In the genomic region with DNA sequence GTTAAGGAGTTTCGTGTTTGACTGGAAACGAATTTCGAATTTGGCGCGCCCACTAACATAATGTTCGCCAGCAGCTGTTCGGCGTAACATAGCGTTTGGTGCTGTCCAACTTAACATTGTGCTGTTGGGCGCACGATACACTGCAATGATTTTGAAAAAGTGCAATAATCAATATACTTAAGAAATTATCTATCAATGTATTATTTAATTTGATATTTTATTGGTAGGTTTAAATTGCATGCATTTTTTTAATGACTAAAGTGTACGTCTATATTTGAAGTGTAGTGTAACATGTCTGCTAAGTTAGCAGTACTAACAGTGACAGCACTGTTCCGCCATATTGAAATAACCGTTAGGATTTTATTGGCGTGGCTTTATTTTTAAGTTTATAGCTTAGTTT, we compare ENCODE assay signal across 1 fruit fly cellular context.
TF ChIP-seq lines count a peak whose summit lies in the region.

A gene (plus strand): TSS at position 328 of the 400 bp plus-strand sequence.

TF ChIP-seq in whole organism, embryonic, 481 proteins besides CTCF, POLR2A, EP300 and RAD21 (continued from another document and continues in another):
- no peak for TF ChIP-seq lov (optimal IDR thresholded peaks at IDR 0.05; lab: Kevin White, UChicago)
- peak; percentile 87 for TF ChIP-seq lov (GFP tag; IDR thresholded peaks at IDR 0.05; lab: Robert Waterston, UW)
- TF ChIP-seq CG9609 (GFP tag; optimal IDR thresholded peaks at IDR 0.05; lab: Kevin White, UChicago), result no peak
- peak; percentile 94 for TF ChIP-seq Atf6 (GFP tag; IDR thresholded peaks at IDR 0.05; lab: Robert Waterston, UW)
- peak; percentile 41 for TF ChIP-seq CG2120 (GFP tag; optimal IDR thresholded peaks at IDR 0.05; lab: Kevin White, UChicago)
- peak; percentile 59 for TF ChIP-seq CG30403 (GFP tag; optimal IDR thresholded peaks at IDR 0.05; lab: Kevin White, UChicago)
- peak; percentile 54 for TF ChIP-seq CG8924 (tag; optimal IDR thresholded peaks at IDR 0.05; lab: Kevin White, UChicago)
- TF ChIP-seq CG4328 (GFP tag; optimal IDR thresholded peaks at IDR 0.05; lab: Kevin White, UChicago), result no peak
- TF ChIP-seq mirr (GFP tag; optimal IDR thresholded peaks at IDR 0.05; lab: Kevin White, UChicago), result no peak
- TF ChIP-seq Sry-β (GFP tag; optimal IDR thresholded peaks at IDR 0.05; lab: Kevin White, UChicago), result peak; percentile 55
- peak; percentile 76 for TF ChIP-seq CG2712 (tag; optimal IDR thresholded peaks at IDR 0.05; lab: Kevin White, UChicago)
- TF ChIP-seq CG17328 (GFP tag; IDR thresholded peaks at IDR 0.05; lab: Robert Waterston, UW), result peak; percentile 93
- TF ChIP-seq nerfin-1 (tag; optimal IDR thresholded peaks at IDR 0.05; lab: Kevin White, UChicago), result peak; percentile 14
- no peak for TF ChIP-seq zfh2 (GFP tag; optimal IDR thresholded peaks at IDR 0.05; lab: Kevin White, UChicago)
- TF ChIP-seq CG6683 (GFP tag; optimal IDR thresholded peaks at IDR 0.05; lab: Kevin White, UChicago), result no peak
- no peak for TF ChIP-seq CG11398 (GFP tag; optimal IDR thresholded peaks at IDR 0.05; lab: Kevin White, UChicago)
- peak; percentile 87 for TF ChIP-seq otp (GFP tag; IDR thresholded peaks at IDR 0.05; lab: Robert Waterston, UW)
- TF ChIP-seq cato (GFP tag; optimal IDR thresholded peaks at IDR 0.05; lab: Kevin White, UChicago; ENCODE audit: borderline replicate concordance), result no peak
- peak; percentile 60 for TF ChIP-seq Dad (GFP tag; optimal IDR thresholded peaks at IDR 0.05; lab: Kevin White, UChicago)
- peak; percentile 73; the same call in 2 of the 3 replicates for TF ChIP-seq CG3726 (GFP tag; IDR thresholded peaks at IDR 0.05; lab: Robert Waterston, UW)
- TF ChIP-seq CG12769 (tag; optimal IDR thresholded peaks at IDR 0.05; lab: Kevin White, UChicago), result peak; percentile 67
- peak; percentile 43 for TF ChIP-seq Med (GFP tag; lab: Kevin White, UChicago)
- no peak for TF ChIP-seq ab (GFP tag; optimal IDR thresholded peaks at IDR 0.05; lab: Kevin White, UChicago)
- TF ChIP-seq jigr1 (GFP tag; IDR thresholded peaks at IDR 0.05; lab: Robert Waterston, UW), result peak; percentile 88
- no peak for TF ChIP-seq Hsf (GFP tag; optimal IDR thresholded peaks at IDR 0.05; lab: Kevin White, UChicago)
- TF ChIP-seq CG13624 (GFP tag; optimal IDR thresholded peaks at IDR 0.05; lab: Kevin White, UChicago), result no peak
- TF ChIP-seq esg (GFP tag; conservative IDR thresholded peaks at IDR 0.05; lab: Robert Waterston, UW), result peak; percentile 91
- TF ChIP-seq hb (GFP tag; IDR thresholded peaks at IDR 0.05; lab: Robert Waterston, UW; ENCODE audit: partially characterized antibody), result no peak
- no peak for TF ChIP-seq fd64A (GFP tag; optimal IDR thresholded peaks at IDR 0.05; lab: Kevin White, UChicago)
- peak; percentile 94 for TF ChIP-seq row (GFP tag; IDR thresholded peaks at IDR 0.05; lab: Robert Waterston, UW)
- peak; percentile 80 for TF ChIP-seq CG9215 (GFP tag; IDR thresholded peaks at IDR 0.05; lab: Robert Waterston, UW)
- no peak for TF ChIP-seq Lpt (GFP tag; optimal IDR thresholded peaks at IDR 0.05; lab: Kevin White, UChicago)
- no peak for TF ChIP-seq nau (GFP tag; optimal IDR thresholded peaks at IDR 0.05; lab: Kevin White, UChicago)
- peak; percentile 15 for TF ChIP-seq pzg (GFP tag; optimal IDR thresholded peaks at IDR 0.05; lab: Kevin White, UChicago)
- TF ChIP-seq zfh1 (GFP tag; IDR thresholded peaks at IDR 0.05; lab: Robert Waterston, UW), result peak; percentile 91
- TF ChIP-seq Atf-2 (GFP tag; optimal IDR thresholded peaks at IDR 0.05; lab: Kevin White, UChicago), result no peak
- peak; percentile 78; the same call in 1 of the 2 replicates for TF ChIP-seq sens-2 (GFP tag; IDR thresholded peaks at IDR 0.05; lab: Robert Waterston, UW)
- TF ChIP-seq CG5245 (GFP tag; optimal IDR thresholded peaks at IDR 0.05; lab: Kevin White, UChicago), result no peak
- TF ChIP-seq crc (GFP tag; optimal IDR thresholded peaks at IDR 0.05; lab: Kevin White, UChicago), result peak; percentile 35
- peak; percentile 69 for TF ChIP-seq Camta (GFP tag; optimal IDR thresholded peaks at IDR 0.05; lab: Kevin White, UChicago)
- no peak for TF ChIP-seq jing (GFP tag; optimal IDR thresholded peaks at IDR 0.05; lab: Kevin White, UChicago)
- no peak for TF ChIP-seq CG13894 (tag; optimal IDR thresholded peaks at IDR 0.05; lab: Kevin White, UChicago)
- TF ChIP-seq CG4820 (GFP tag; optimal IDR thresholded peaks at IDR 0.05; lab: Kevin White, UChicago), result peak; percentile 29
- TF ChIP-seq corto (GFP tag; optimal IDR thresholded peaks at IDR 0.05; lab: Kevin White, UChicago), result no peak
- TF ChIP-seq MBD-R2 (GFP tag; IDR thresholded peaks at IDR 0.05; lab: Robert Waterston, UW), result peak; percentile 71
- TF ChIP-seq Hmr (GFP tag; optimal IDR thresholded peaks at IDR 0.05; lab: Kevin White, UChicago), result peak; percentile 66
- TF ChIP-seq Abd-B (GFP tag; optimal IDR thresholded peaks at IDR 0.05; lab: Kevin White, UChicago), result peak; percentile 56
- peak in 1 of 3 experiments; percentile 61 for TF ChIP-seq lola (GFP tag; optimal IDR thresholded peaks at IDR 0.05; lab: Kevin White, UChicago)
- TF ChIP-seq CG15479 (GFP tag; optimal IDR thresholded peaks at IDR 0.05; lab: Kevin White, UChicago), result no peak
- TF ChIP-seq CG10959 (GFP tag; IDR thresholded peaks at IDR 0.05; lab: Robert Waterston, UW), result peak; percentile 38; the same call in 1 of the 2 replicates
- TF ChIP-seq Side (GFP tag; optimal IDR thresholded peaks at IDR 0.05; lab: Kevin White, UChicago), result no peak
- no peak for TF ChIP-seq tup (GFP tag; optimal IDR thresholded peaks at IDR 0.05; lab: Kevin White, UChicago)
- TF ChIP-seq ap (GFP tag; IDR thresholded peaks at IDR 0.05; lab: Robert Waterston, UW), result peak; percentile 93
- no peak for TF ChIP-seq CG6854 (GFP tag; optimal IDR thresholded peaks at IDR 0.05; lab: Kevin White, UChicago)
- no peak for TF ChIP-seq CG33213 (GFP tag; optimal IDR thresholded peaks at IDR 0.05; lab: Kevin White, UChicago)
- TF ChIP-seq psq (GFP tag; optimal IDR thresholded peaks at IDR 0.05; lab: Kevin White, UChicago), result no peak
- TF ChIP-seq CG5180 (GFP tag; optimal IDR thresholded peaks at IDR 0.05; lab: Kevin White, UChicago), result no peak
- TF ChIP-seq CG12071 (GFP tag; optimal IDR thresholded peaks at IDR 0.05; lab: Kevin White, UChicago), result no peak
- TF ChIP-seq cwo (GFP tag; optimal IDR thresholded peaks at IDR 0.05; lab: Kevin White, UChicago), result peak; percentile 59
- peak; percentile 99 for TF ChIP-seq CG17186 (GFP tag; optimal IDR thresholded peaks at IDR 0.05; lab: Kevin White, UChicago)
- no peak for TF ChIP-seq tin (GFP tag; optimal IDR thresholded peaks at IDR 0.05; lab: Kevin White, UChicago)
- no peak for TF ChIP-seq pfk (GFP tag; optimal IDR thresholded peaks at IDR 0.05; lab: Kevin White, UChicago)
- TF ChIP-seq CG4360 (GFP tag; IDR thresholded peaks at IDR 0.05; lab: Robert Waterston, UW), result peak; percentile 54
- TF ChIP-seq H15 (GFP tag; IDR thresholded peaks at IDR 0.05; lab: Robert Waterston, UW), result peak; percentile 89
- peak; percentile 50 for TF ChIP-seq Hr3 (GFP tag; optimal IDR thresholded peaks at IDR 0.05; lab: Kevin White, UChicago)
- TF ChIP-seq Chrac-16 (GFP tag; optimal IDR thresholded peaks at IDR 0.05; lab: Kevin White, UChicago), result peak; percentile 52
- no peak for TF ChIP-seq fru (optimal IDR thresholded peaks at IDR 0.05; lab: Kevin White, UChicago)
- TF ChIP-seq CG17802 (tag; optimal IDR thresholded peaks at IDR 0.05; lab: Kevin White, UChicago), result no peak
- no peak for TF ChIP-seq Eip74EF (GFP tag; optimal IDR thresholded peaks at IDR 0.05; lab: Kevin White, UChicago)
- TF ChIP-seq sd (tag; optimal IDR thresholded peaks at IDR 0.05; lab: Kevin White, UChicago), result no peak
- no peak for TF ChIP-seq CG10543 (GFP tag; optimal IDR thresholded peaks at IDR 0.05; lab: Kevin White, UChicago)
- TF ChIP-seq B-H1 (GFP tag; IDR thresholded peaks at IDR 0.05; lab: Robert Waterston, UW), result peak; percentile 92
- TF ChIP-seq z (GFP tag; IDR thresholded peaks at IDR 0.05; lab: Robert Waterston, UW), result no peak
- no peak for TF ChIP-seq eyg (GFP tag; optimal IDR thresholded peaks at IDR 0.05; lab: Kevin White, UChicago)
- TF ChIP-seq ci (GFP tag; IDR thresholded peaks at IDR 0.05; lab: Robert Waterston, UW), result peak; percentile 90
- peak; percentile 94 for TF ChIP-seq Ssrp (tag; optimal IDR thresholded peaks at IDR 0.05; lab: Kevin White, UChicago)
- peak; percentile 50 for TF ChIP-seq ind (GFP tag; optimal IDR thresholded peaks at IDR 0.05; lab: Kevin White, UChicago)
- TF ChIP-seq CG11093 (GFP tag; IDR thresholded peaks at IDR 0.05; lab: Robert Waterston, UW), result peak; percentile 90
- TF ChIP-seq CG2889 (GFP tag; IDR thresholded peaks at IDR 0.05; lab: Robert Waterston, UW), result peak; percentile 79
- peak; percentile 69 for TF ChIP-seq CG1603 (tag; optimal IDR thresholded peaks at IDR 0.05; lab: Kevin White, UChicago)
- TF ChIP-seq lmd (GFP tag; IDR thresholded peaks at IDR 0.05; lab: Robert Waterston, UW), result peak; percentile 93
- peak; percentile 90 for TF ChIP-seq Rfx (GFP tag; IDR thresholded peaks at IDR 0.05; lab: Robert Waterston, UW)
- peak; percentile 17 for TF ChIP-seq gro (GFP tag; optimal IDR thresholded peaks at IDR 0.05; lab: Kevin White, UChicago)
- peak; percentile 95 for TF ChIP-seq tgo (GFP tag; IDR thresholded peaks at IDR 0.05; lab: Robert Waterston, UW)
- TF ChIP-seq Dref (GFP tag; IDR thresholded peaks at IDR 0.05; lab: Robert Waterston, UW), result no peak
- TF ChIP-seq CG15601 (tag; optimal IDR thresholded peaks at IDR 0.05; lab: Kevin White, UChicago), result peak; percentile 41
- peak; percentile 30 for TF ChIP-seq CG13296 (GFP tag; optimal IDR thresholded peaks at IDR 0.05; lab: Kevin White, UChicago)
- no peak for TF ChIP-seq hkb (optimal IDR thresholded peaks at IDR 0.05; lab: Kevin White, UChicago)
- peak; percentile 86 for TF ChIP-seq hkb (GFP tag; IDR thresholded peaks at IDR 0.05; lab: Robert Waterston, UW)
- TF ChIP-seq YL-1 (GFP tag; optimal IDR thresholded peaks at IDR 0.05; lab: Kevin White, UChicago), result no peak
- no peak for TF ChIP-seq CG34224 (GFP tag; IDR thresholded peaks at IDR 0.05; lab: Robert Waterston, UW; ENCODE audit: partially characterized antibody)
- peak; percentile 29 for TF ChIP-seq CG10147 (GFP tag; optimal IDR thresholded peaks at IDR 0.05; lab: Kevin White, UChicago)
- peak; percentile 90 for TF ChIP-seq CG14667 (GFP tag; IDR thresholded peaks at IDR 0.05; lab: Robert Waterston, UW)
- no peak for TF ChIP-seq Sin3A (optimal IDR thresholded peaks at IDR 0.05; lab: Kevin White, UChicago)
- peak in 1 of 2 experiments; percentile 70 for TF ChIP-seq bsh (GFP tag; optimal IDR thresholded peaks at IDR 0.05; lab: Kevin White, UChicago)
- TF ChIP-seq CG6791 (GFP tag; IDR thresholded peaks at IDR 0.05; lab: Robert Waterston, UW; ENCODE audit: partially characterized antibody), result no peak
- TF ChIP-seq CG18262 (tag; optimal IDR thresholded peaks at IDR 0.05; lab: Kevin White, UChicago), result peak; percentile 77
- peak; percentile 87 for TF ChIP-seq CG32532 (GFP tag; IDR thresholded peaks at IDR 0.05; lab: Robert Waterston, UW)
- peak; percentile 89 for TF ChIP-seq CG7839 (tag; optimal IDR thresholded peaks at IDR 0.05; lab: Kevin White, UChicago)
- TF ChIP-seq D (optimal IDR thresholded peaks at IDR 0.05; lab: Kevin White, UChicago), result no peak
- no peak for TF ChIP-seq D (GFP tag; optimal IDR thresholded peaks at IDR 0.05; lab: Kevin White, UChicago)
- no peak for TF ChIP-seq chn (GFP tag; optimal IDR thresholded peaks at IDR 0.05; lab: Kevin White, UChicago)
- peak; percentile 62; the same call in 1 of the 2 replicates for TF ChIP-seq CG11085 (GFP tag; IDR thresholded peaks at IDR 0.05; lab: Robert Waterston, UW)
- no peak for TF ChIP-seq emc (GFP tag; optimal IDR thresholded peaks at IDR 0.05; lab: Kevin White, UChicago)
- no peak for TF ChIP-seq CG13287 (GFP tag; IDR thresholded peaks at IDR 0.05; lab: Robert Waterston, UW; ENCODE audit: partially characterized antibody)
- TF ChIP-seq unc-4 (GFP tag; IDR thresholded peaks at IDR 0.05; lab: Robert Waterston, UW; ENCODE audit: partially characterized antibody), result no peak
- TF ChIP-seq salm (tag; optimal IDR thresholded peaks at IDR 0.05; lab: Kevin White, UChicago), result no peak
- TF ChIP-seq CG12219 (GFP tag; optimal IDR thresholded peaks at IDR 0.05; lab: Kevin White, UChicago), result no peak
- peak; percentile 36 for TF ChIP-seq Deaf1 (tag; optimal IDR thresholded peaks at IDR 0.05; lab: Kevin White, UChicago)
- peak; percentile 19 for TF ChIP-seq HmgZ (tag; optimal IDR thresholded peaks at IDR 0.05; lab: Kevin White, UChicago)
- peak; percentile 79 for TF ChIP-seq CoRest (tag; optimal IDR thresholded peaks at IDR 0.05; lab: Kevin White, UChicago)
- peak; percentile 69; the same call in 1 of the 2 replicates for TF ChIP-seq bowl (GFP tag; IDR thresholded peaks at IDR 0.05; lab: Robert Waterston, UW)
- peak; percentile 75 for TF ChIP-seq CG8281 (tag; optimal IDR thresholded peaks at IDR 0.05; lab: Kevin White, UChicago)
- TF ChIP-seq CG7963 (GFP tag; IDR thresholded peaks at IDR 0.05; lab: Robert Waterston, UW; ENCODE audit: partially characterized antibody), result no peak
- TF ChIP-seq yki (optimal IDR thresholded peaks at IDR 0.05; lab: Kevin White, UChicago), result no peak
- TF ChIP-seq nmo (GFP tag; optimal IDR thresholded peaks at IDR 0.05; lab: Kevin White, UChicago), result peak; percentile 75
- no peak for TF ChIP-seq HLH4C (GFP tag; IDR thresholded peaks at IDR 0.05; lab: Robert Waterston, UW; ENCODE audit: partially characterized antibody)
- peak; percentile 97 for TF ChIP-seq CG14014 (GFP tag; IDR thresholded peaks at IDR 0.05; lab: Robert Waterston, UW)
- TF ChIP-seq Jarid2 (GFP tag; optimal IDR thresholded peaks at IDR 0.05; lab: Kevin White, UChicago), result no peak
- peak; percentile 6 for TF ChIP-seq CG2202 (tag; optimal IDR thresholded peaks at IDR 0.05; lab: Kevin White, UChicago)
- TF ChIP-seq sens (GFP tag; lab: Kevin White, UChicago), result peak; percentile 94
- no peak for TF ChIP-seq cg (GFP tag; optimal IDR thresholded peaks at IDR 0.05; lab: Kevin White, UChicago)
- TF ChIP-seq gt (GFP tag; IDR thresholded peaks at IDR 0.05; lab: Robert Waterston, UW), result no peak
- no peak for TF ChIP-seq TFAM (GFP tag; optimal IDR thresholded peaks at IDR 0.05; lab: Kevin White, UChicago)
- peak; percentile 52; the same call in 1 of the 2 replicates for TF ChIP-seq Poxn (GFP tag; IDR thresholded peaks at IDR 0.05; lab: Robert Waterston, UW)
- TF ChIP-seq lbe (GFP tag; optimal IDR thresholded peaks at IDR 0.05; lab: Kevin White, UChicago), result peak; percentile 3
- peak; percentile 61 for TF ChIP-seq CG9727 (GFP tag; optimal IDR thresholded peaks at IDR 0.05; lab: Kevin White, UChicago)
- TF ChIP-seq klu (GFP tag; IDR thresholded peaks at IDR 0.05; lab: Robert Waterston, UW), result peak; percentile 74
- TF ChIP-seq CG2129 (GFP tag; IDR thresholded peaks at IDR 0.05; lab: Robert Waterston, UW; ENCODE audit: partially characterized antibody), result no peak
